Fruit fly (Drosophila melanogaster): ENCODE results near the gene Ran.
A peak's percentile ranks its signal among the peaks of the same experiment; 100 is the strongest.

The Ran gene

DNA sequence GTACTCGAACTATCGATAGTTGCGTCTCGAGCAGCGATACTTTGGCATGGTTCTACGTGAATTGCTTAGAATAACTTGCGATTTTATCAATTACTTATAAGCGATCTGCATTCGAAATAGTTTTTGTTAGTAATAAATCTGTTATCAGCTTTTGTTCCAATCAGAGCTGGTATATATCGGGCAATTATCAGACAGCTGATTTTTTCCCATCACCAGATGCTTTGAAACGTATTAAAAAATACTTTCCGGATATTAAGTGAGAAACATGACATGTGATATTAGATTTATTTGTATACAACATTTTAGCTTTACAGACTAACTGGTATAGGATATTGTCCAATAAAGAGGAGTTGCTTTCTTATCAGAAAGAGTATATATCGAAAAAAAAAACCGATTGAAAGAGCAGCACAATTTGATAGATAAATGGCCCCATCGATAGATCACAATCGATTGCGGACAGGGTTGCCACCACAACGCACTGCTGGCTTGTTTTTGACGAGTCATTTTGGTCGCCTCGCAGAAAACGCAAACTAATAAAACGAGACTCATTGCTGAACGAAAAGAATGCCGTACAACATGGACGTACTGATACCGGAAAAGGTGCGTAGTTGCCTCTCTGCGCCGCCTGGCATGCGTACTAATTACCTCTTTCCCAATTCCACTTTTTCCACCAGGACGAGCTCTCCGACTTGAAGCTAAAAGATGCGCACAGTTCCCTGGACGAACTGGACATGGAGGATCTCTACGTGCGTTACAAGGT lies 23.6 kb downstream of the Ran start, which contains the start of gene Rpt3 (continued):
- TF ChIP-seq Awh (GFP tag; IDR thresholded peaks at IDR 0.05), result no peak
- no peak for TF ChIP-seq CG7786 (GFP tag; optimal IDR thresholded peaks at IDR 0.05)
- no peak for TF ChIP-seq Adf1 (GFP tag; IDR thresholded peaks at IDR 0.05)
- TF ChIP-seq shn (GFP tag; optimal IDR thresholded peaks at IDR 0.05), result no peak
- TF ChIP-seq CG9817 (tag; optimal IDR thresholded peaks at IDR 0.05), result no peak
- TF ChIP-seq dmrt99B (tag; optimal IDR thresholded peaks at IDR 0.05), result no peak
- no peak for TF ChIP-seq CG4707 (GFP tag; optimal IDR thresholded peaks at IDR 0.05)
- TF ChIP-seq CG30431 (GFP tag; optimal IDR thresholded peaks at IDR 0.05), result no peak
- TF ChIP-seq CG10543 (GFP tag; optimal IDR thresholded peaks at IDR 0.05), result no peak
- TF ChIP-seq CG6765 (GFP tag; optimal IDR thresholded peaks at IDR 0.05), result no peak
- no peak for TF ChIP-seq dati (GFP tag; IDR thresholded peaks at IDR 0.05)
- TF ChIP-seq CG8478 (optimal IDR thresholded peaks at IDR 0.05), result no peak
- no peak for TF ChIP-seq nerfin-1 (tag; optimal IDR thresholded peaks at IDR 0.05)
- peak; percentile 16 for TF ChIP-seq CG12391 (tag; optimal IDR thresholded peaks at IDR 0.05)
- TF ChIP-seq CG17568 (GFP tag; optimal IDR thresholded peaks at IDR 0.05), result no peak
- TF ChIP-seq Mes4 (GFP tag; optimal IDR thresholded peaks at IDR 0.05), result no peak
- no peak for TF ChIP-seq CG16779 (GFP tag; IDR thresholded peaks at IDR 0.05)
- TF ChIP-seq CG3281 (GFP tag; optimal IDR thresholded peaks at IDR 0.05), result no peak
- TF ChIP-seq Antp (GFP tag; optimal IDR thresholded peaks at IDR 0.05), result no peak
- TF ChIP-seq Hr3 (GFP tag; optimal IDR thresholded peaks at IDR 0.05), result no peak
- TF ChIP-seq Hey (tag; optimal IDR thresholded peaks at IDR 0.05), result no peak
- TF ChIP-seq NC2α (GFP tag; optimal IDR thresholded peaks at IDR 0.05), result no peak
- no peak for TF ChIP-seq ro (GFP tag; IDR thresholded peaks at IDR 0.05)
- TF ChIP-seq CG3838 (GFP tag; optimal IDR thresholded peaks at IDR 0.05), result no peak
- no peak for TF ChIP-seq CG18262 (tag; optimal IDR thresholded peaks at IDR 0.05)
- TF ChIP-seq Fer3 (tag; optimal IDR thresholded peaks at IDR 0.05), result no peak
- no peak for TF ChIP-seq wdn (GFP tag; IDR thresholded peaks at IDR 0.05)
- no peak for TF ChIP-seq Hmx (GFP tag; optimal IDR thresholded peaks at IDR 0.05)
- TF ChIP-seq Bgb (GFP tag; IDR thresholded peaks at IDR 0.05; ENCODE audit: partially characterized antibody), result peak; percentile 47
- no peak for TF ChIP-seq CG4404 (GFP tag; IDR thresholded peaks at IDR 0.05)
- no peak for TF ChIP-seq CrebB (tag; optimal IDR thresholded peaks at IDR 0.05)
- TF ChIP-seq CG6791 (GFP tag; IDR thresholded peaks at IDR 0.05; ENCODE audit: partially characterized antibody), result peak; percentile 73
- no peak for TF ChIP-seq CG7556 (GFP tag; optimal IDR thresholded peaks at IDR 0.05)
- no peak for TF ChIP-seq pb (GFP tag; optimal IDR thresholded peaks at IDR 0.05)
- TF ChIP-seq schlank (tag; optimal IDR thresholded peaks at IDR 0.05), result no peak
- no peak for TF ChIP-seq tgo (GFP tag; IDR thresholded peaks at IDR 0.05)
- no peak for TF ChIP-seq sug (tag; optimal IDR thresholded peaks at IDR 0.05)
- TF ChIP-seq croc (GFP tag; conservative IDR thresholded peaks at IDR 0.05), result no peak
- TF ChIP-seq CG12769 (tag; optimal IDR thresholded peaks at IDR 0.05), result no peak
- no peak for TF ChIP-seq CG11695 (GFP tag; IDR thresholded peaks at IDR 0.05)
- TF ChIP-seq Nf-YA (GFP tag; IDR thresholded peaks at IDR 0.05), result no peak
- TF ChIP-seq Elba2 (GFP tag; optimal IDR thresholded peaks at IDR 0.05), result peak; percentile 28
- TF ChIP-seq toy (GFP tag; IDR thresholded peaks at IDR 0.05), result no peak
- no peak for TF ChIP-seq Tbp (GFP tag; optimal IDR thresholded peaks at IDR 0.05)
- TF ChIP-seq CG10654 (GFP tag; optimal IDR thresholded peaks at IDR 0.05), result no peak
- TF ChIP-seq Dip3 (GFP tag; optimal IDR thresholded peaks at IDR 0.05), result no peak
- TF ChIP-seq CG12236 (GFP tag; optimal IDR thresholded peaks at IDR 0.05), result no peak
- peak; percentile 7; the same call in 1 of the 2 replicates for TF ChIP-seq Rfx (GFP tag; IDR thresholded peaks at IDR 0.05)
- no peak for TF ChIP-seq Vsx1 (GFP tag; optimal IDR thresholded peaks at IDR 0.05)
- TF ChIP-seq jigr1 (GFP tag; IDR thresholded peaks at IDR 0.05), result no peak
- no peak for TF ChIP-seq CG4360 (GFP tag; IDR thresholded peaks at IDR 0.05)
- TF ChIP-seq GATAe (GFP tag; conservative IDR thresholded peaks at IDR 0.05), result no peak

Measured in whole organism, embryonic.